Worm (Caenorhabditis elegans) whole organism, L4 larva: Measurements from ENCODE around the gene nsph-1.1.

Experiments
- ZK546.5 ChIP-seq, 2 experiments: sonication (generic microtip); optimal IDR thresholded peaks; 2 replicates each; lab custom pipeline; 2017; ENCODE audit warnings: missing biosample characterization in 2 of 2, missing genetic modification characterization in 2 of 2
- hlh-30 ChIP-seq: sonication (generic microtip); optimal IDR thresholded peaks from 2 replicates; lab custom pipeline; 2017; ENCODE audit warnings: antibody characterized with exemption, mild to moderate bottlenecking, missing genetic modification characterization, missing compliant biosample characterization; ENCODE audit not compliant: insufficient read depth
- nhr-76 ChIP-seq: fragments of 150-350 bp; optimal IDR thresholded peaks from 2 replicates; lab custom pipeline; 2014; ENCODE audit warnings: missing biosample characterization, missing genetic modification characterization
- tag-97 ChIP-seq: fragments of 200-800 bp; sonication (Bioruptor generic); IDR thresholded peaks from 2 replicates; pipeline ENCODE4 v1.3.6; 2022; ENCODE audit warnings: missing genetic modification characterization, missing compliant biosample characterization

DNA sequence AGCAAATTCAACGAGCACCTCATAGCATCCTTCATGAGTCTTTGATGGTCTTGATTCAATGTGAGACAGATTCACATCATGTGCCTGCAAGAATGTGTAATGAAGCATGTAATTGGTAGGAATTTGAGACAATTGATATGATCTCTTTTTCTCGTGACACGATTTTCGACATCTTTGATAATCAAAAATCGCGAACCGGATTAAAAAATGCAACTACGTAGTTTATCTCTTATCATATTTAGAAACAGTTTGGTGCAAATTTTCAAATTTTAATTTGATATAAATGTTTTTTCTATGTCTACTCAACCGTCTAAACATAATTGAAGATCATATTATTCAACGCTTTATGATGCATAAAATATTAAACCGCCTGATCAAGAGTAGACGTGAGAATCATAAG, 2.2 kb upstream of the nsph-1.1 start:
- TF ChIP-seq tag-97 (GFP tag; lab: Robert Waterston, UW) (no peak), hlh-30 (tag; lab: Kevin White, UChicago) (peak; percentile 35), nhr-76 (no peak), ZK546.5 (tag; optimal IDR thresholded peaks at IDR 0.05; lab: Kevin White, UChicago) (no peak)
